Worm (Caenorhabditis elegans): ENCODE data around the gene F35E8.2.

ce11 chrV:15873762-15874161 lies 31.7 kb upstream of the F35E8.2 start:
- TF ChIP-seq ama-1 (optimal IDR thresholded peaks at IDR 0.05), result no peak
- TF ChIP-seq ama-1 (GFP tag; optimal IDR thresholded peaks at IDR 0.05), result peak; percentile 93 to 96
- peak; percentile 84 for TF ChIP-seq mcd-1 (GFP tag; IDR thresholded peaks at IDR 0.05)

All from whole organism, young adult.